Worm (Caenorhabditis elegans): ENCODE results near the gene gars-1.

DNA sequence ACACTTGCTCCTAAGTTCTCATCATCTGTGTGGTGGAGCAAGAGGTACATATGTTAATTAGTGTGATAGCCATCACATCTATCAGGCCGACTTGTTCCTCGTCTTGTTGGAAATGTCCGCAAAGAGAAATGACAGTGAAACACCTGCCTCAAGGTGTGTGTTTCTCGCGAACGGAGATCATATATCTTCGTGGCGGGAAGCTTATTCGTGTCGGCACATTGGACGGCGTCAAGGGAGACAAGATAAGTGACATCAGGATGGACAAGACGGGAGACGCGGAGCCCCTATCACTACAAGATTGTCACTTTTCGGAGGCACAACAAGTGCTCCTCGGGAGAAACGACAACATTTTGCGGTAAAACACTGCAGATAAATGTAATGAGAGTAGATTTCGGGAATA, 23.7 kb downstream of the gars-1 start:
- TF ChIP-seq ceh-36 (tag; optimal IDR thresholded peaks at IDR 0.05) = no peak
- no peak for TF ChIP-seq aly-1 (tag; optimal IDR thresholded peaks at IDR 0.05)
- no peak for TF ChIP-seq tra-4 (tag; optimal IDR thresholded peaks at IDR 0.05)
- no peak for TF ChIP-seq tbx-11 (GFP tag; IDR thresholded peaks at IDR 0.05)
- TF ChIP-seq hmg-4 (GFP tag; optimal IDR thresholded peaks at IDR 0.05) = no peak
- TF ChIP-seq hmbx-1 (tag; optimal IDR thresholded peaks at IDR 0.05) = no peak
- no peak for TF ChIP-seq scrt-1 (GFP tag; IDR thresholded peaks at IDR 0.05)
- no peak for TF ChIP-seq F13C5.2 (tag; optimal IDR thresholded peaks at IDR 0.05)
- TF ChIP-seq ama-1 (optimal IDR thresholded peaks at IDR 0.05) = no peak
- TF ChIP-seq sea-1 (GFP tag; conservative IDR thresholded peaks at IDR 0.05) = no peak
- TF ChIP-seq flt-1 (GFP tag; IDR thresholded peaks at IDR 0.05) = no peak
- no peak for TF ChIP-seq tbx-37 (GFP tag; conservative IDR thresholded peaks at IDR 0.05)
